Worm (Caenorhabditis elegans): ENCODE results near the gene F23F1.5.

DNA sequence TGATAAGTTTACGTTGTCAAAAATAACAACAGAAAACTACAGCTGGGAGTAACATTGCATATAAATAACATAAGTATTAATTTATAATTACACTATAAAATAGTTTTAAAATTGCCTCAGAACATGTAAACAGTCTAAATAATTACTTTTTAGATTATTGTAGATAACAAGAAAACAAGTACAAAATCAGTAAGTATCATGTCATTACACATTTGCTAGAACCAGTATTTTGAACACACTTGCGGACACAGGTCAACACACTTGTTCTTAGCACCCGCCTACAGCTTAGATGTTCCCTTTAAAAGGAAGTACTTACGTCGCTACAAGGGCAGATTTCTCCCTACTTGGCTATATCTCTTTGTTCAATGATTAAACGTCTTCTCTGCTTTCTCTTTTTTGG is 2.5 kb upstream of the F23F1.5 start, which contains the start of gene F23F1.2:
- TF ChIP-seq F37D6.2 (tag; optimal IDR thresholded peaks at IDR 0.05) (no peak), Y75B8A.6 (GFP tag; IDR thresholded peaks at IDR 0.05) (no peak), pqm-1 (tag; optimal IDR thresholded peaks at IDR 0.05) (no peak)

Measured in whole organism, L4 larva.